Fruit fly (Drosophila melanogaster) whole organism, embryonic: ENCODE data around the gene CG13408.

ENCODE experiments used
- Adf1 ChIP-seq: fragments of 200-800 bp; sonication (Bioruptor generic); IDR thresholded peaks from 2 replicates; pipeline ENCODE4 v1.3.6; 2022; ENCODE audit warnings: missing biosample characterization, missing genetic modification characterization
- Asciz ChIP-seq: fragments of 200-800 bp; sonication (Bioruptor generic); optimal IDR thresholded peaks from 2 replicates; lab custom pipeline; 2017; ENCODE audit warnings: missing biosample characterization, mild to moderate bottlenecking, missing genetic modification characterization, missing genetic modification reagents
- Atf-2 ChIP-seq: fragments of 200-800 bp; sonication (Bioruptor generic); optimal IDR thresholded peaks from 2 replicates; lab custom pipeline; 2016; ENCODE audit warnings: missing biosample characterization, missing genetic modification characterization
- CG10654 ChIP-seq: fragments of 200-800 bp; sonication (Bioruptor generic); optimal IDR thresholded peaks from 2 replicates; lab custom pipeline; 2016; ENCODE audit warnings: missing biosample characterization, missing genetic modification characterization
- CG11093 ChIP-seq: fragments of 200-800 bp; sonication (Bioruptor generic); IDR thresholded peaks from 3 replicates; pipeline ENCODE4 v1.3.6; 2022; ENCODE audit warnings: missing biosample characterization, missing genetic modification characterization
- CG11456 ChIP-seq: fragments of 200-800 bp; sonication (Bioruptor generic); IDR thresholded peaks from 3 replicates; pipeline ENCODE4 v1.3.6; 2022; ENCODE audit warnings: missing biosample characterization, missing genetic modification characterization
- CG14050 ChIP-seq: fragments of 200-800 bp; sonication (Bioruptor generic); IDR thresholded peaks from 3 replicates; pipeline ENCODE4 v1.3.6; 2022; ENCODE audit warnings: missing biosample characterization, missing genetic modification characterization
- CG1602 ChIP-seq: fragments of 200-800 bp; sonication (Bioruptor generic); optimal IDR thresholded peaks from 3 replicates; lab custom pipeline; 2016; ENCODE audit warnings: missing biosample characterization, missing genetic modification characterization
- CG16863 ChIP-seq: fragments of 200-800 bp; sonication (Bioruptor generic); optimal IDR thresholded peaks from 3 replicates; lab custom pipeline; 2016; ENCODE audit warnings: missing biosample characterization, missing genetic modification characterization
- CG17612 ChIP-seq: fragments of 200-800 bp; sonication (Bioruptor generic); IDR thresholded peaks from 2 replicates; pipeline ENCODE4 v1.3.6; 2022; ENCODE audit warnings: missing biosample characterization, missing genetic modification characterization
- CG17802 ChIP-seq: fragments of 200-800 bp; sonication (Bioruptor generic); optimal IDR thresholded peaks from 2 replicates; lab custom pipeline; 2018; ENCODE audit warnings: missing biosample characterization, mild to moderate bottlenecking, missing genetic modification characterization, moderate library complexity
- CG18262 ChIP-seq: fragments of 200-800 bp; optimal IDR thresholded peaks from 3 replicates; lab custom pipeline; 2019; ENCODE audit warnings: missing biosample characterization, mild to moderate bottlenecking, missing genetic modification characterization, moderate library complexity
- CG18619 ChIP-seq: fragments of 200-800 bp; sonication (Bioruptor generic); optimal IDR thresholded peaks from 3 replicates; lab custom pipeline; 2017; ENCODE audit warnings: missing biosample characterization, mild to moderate bottlenecking, missing genetic modification characterization
- CG31388 ChIP-seq: fragments of 200-800 bp; sonication (Bioruptor generic); optimal IDR thresholded peaks from 2 replicates; lab custom pipeline; 2016; ENCODE audit warnings: missing biosample characterization, missing genetic modification characterization
- CG4328 ChIP-seq: fragments of 200-800 bp; sonication (Bioruptor generic); optimal IDR thresholded peaks from 3 replicates; lab custom pipeline; 2017; ENCODE audit warnings: missing biosample characterization, missing genetic modification reagents, missing genetic modification characterization
- CG6689 ChIP-seq: fragments of 200-800 bp; sonication (Bioruptor generic); IDR thresholded peaks from 2 replicates; pipeline ENCODE4 v1.3.6; 2022; ENCODE audit warnings: missing biosample characterization, missing genetic modification characterization
- CG7963 ChIP-seq: fragments of 200-800 bp; sonication (Bioruptor generic); IDR thresholded peaks from 3 replicates; pipeline ENCODE4 v1.3.6; 2022; ENCODE audit warnings: missing biosample characterization, missing genetic modification characterization; ENCODE audit not compliant: partially characterized antibody
- CG7987 ChIP-seq: fragments of 200-800 bp; sonication (Bioruptor generic); optimal IDR thresholded peaks from 2 replicates; lab custom pipeline; 2018; ENCODE audit warnings: missing biosample characterization, mild to moderate bottlenecking, missing genetic modification characterization, moderate library complexity
- CG9215 ChIP-seq: fragments of 200-800 bp; sonication (Bioruptor generic); IDR thresholded peaks from 2 replicates; pipeline ENCODE4 v1.3.6; 2022; ENCODE audit warnings: missing biosample characterization, missing genetic modification characterization
- CG9876 ChIP-seq: fragments of 200-800 bp; sonication (Bioruptor generic); optimal IDR thresholded peaks from 2 replicates; lab custom pipeline; 2016; ENCODE audit warnings: missing biosample characterization, missing genetic modification characterization
- Camta ChIP-seq: fragments of 200-800 bp; sonication (Bioruptor generic); optimal IDR thresholded peaks from 2 replicates; lab custom pipeline; 2016; ENCODE audit warnings: missing biosample characterization, missing genetic modification characterization
- E2f2 ChIP-seq: fragments of 200-800 bp; sonication (Bioruptor generic); IDR thresholded peaks from 2 replicates; pipeline ENCODE4 v1.3.6; 2022; ENCODE audit warnings: missing biosample characterization, missing genetic modification characterization
- Eip74EF ChIP-seq, 2 experiments: fragments of 200-800 bp in 1 of 2; fragments of >200 bp in 1 of 2; sonication (Bioruptor generic) in 1 of 2; optimal IDR thresholded peaks; 2 replicates each; lab custom pipeline; 2017 to 2019; ENCODE audit warnings: missing biosample characterization in 2 of 2, missing genetic modification characterization in 2 of 2, mild to moderate bottlenecking in 1 of 2, moderate library complexity in 1 of 2
- Ets97D ChIP-seq: fragments of 200-800 bp; sonication (Bioruptor generic); optimal IDR thresholded peaks from 3 replicates; lab custom pipeline; 2016; ENCODE audit warnings: missing biosample characterization, missing genetic modification characterization
- Gug ChIP-seq: fragments of 200-800 bp; sonication (Bioruptor generic); IDR thresholded peaks from 4 replicates; pipeline ENCODE4 v1.3.6; 2022; ENCODE audit warnings: missing biosample characterization, missing genetic modification characterization
- HLH4C ChIP-seq: fragments of 200-800 bp; sonication (Bioruptor generic); IDR thresholded peaks from 3 replicates; pipeline ENCODE4 v1.3.6; 2022; ENCODE audit warnings: missing biosample characterization, missing genetic modification characterization; ENCODE audit not compliant: partially characterized antibody
- HLH54F ChIP-seq: fragments of 200-800 bp; sonication (Bioruptor generic); optimal IDR thresholded peaks from 3 replicates; lab custom pipeline; 2016; ENCODE audit warnings: missing biosample characterization, missing genetic modification characterization
- Lhr ChIP-seq: fragments of 200-800 bp; sonication (Bioruptor generic); optimal IDR thresholded peaks from 3 replicates; lab custom pipeline; 2017; ENCODE audit warnings: mild to moderate bottlenecking, missing biosample characterization, missing genetic modification reagents, missing genetic modification characterization
- NFAT ChIP-seq: fragments of 200-800 bp; sonication (Bioruptor generic); IDR thresholded peaks from 2 replicates; pipeline ENCODE4 v1.3.6; 2022; ENCODE audit warnings: missing biosample characterization, missing genetic modification characterization
- Pdp1 ChIP-seq, 2 experiments: fragments of 200-800 bp; sonication (Bioruptor generic); optimal IDR thresholded peaks; 3 replicates each; lab custom pipeline; 2016; ENCODE audit warnings: missing biosample characterization in 2 of 2, missing genetic modification characterization in 2 of 2, mild to moderate bottlenecking in 1 of 2, moderate library complexity in 1 of 2
- Poxn ChIP-seq: fragments of 200-800 bp; sonication (Bioruptor generic); IDR thresholded peaks from 2 replicates; pipeline ENCODE4 v1.3.6; 2022; ENCODE audit warnings: missing biosample characterization, missing genetic modification characterization
- Ravus ChIP-seq: fragments of 200-800 bp; sonication (Bioruptor generic); IDR thresholded peaks from 2 replicates; pipeline ENCODE4 v1.3.6; 2022; ENCODE audit warnings: missing biosample characterization, missing genetic modification characterization
- Sry-δ ChIP-seq: fragments of 200-800 bp; sonication (Bioruptor generic); optimal IDR thresholded peaks from 2 replicates; lab custom pipeline; 2016; ENCODE audit warnings: missing biosample characterization, missing genetic modification characterization
- Stat92E ChIP-seq, 3 experiments: fragments of >200 bp in 2 of 3; fragments of 200-800 bp in 1 of 3; sonication (Bioruptor generic) in 1 of 3; optimal IDR thresholded peaks; 2 replicates each; lab custom pipeline; 2017 to 2019; ENCODE audit warnings: missing biosample characterization in 3 of 3, missing genetic modification characterization in 3 of 3, mild to moderate bottlenecking in 1 of 3, moderate library complexity in 1 of 3
- Xrp1 ChIP-seq: fragments of 200-800 bp; sonication (Bioruptor generic); IDR thresholded peaks from 2 replicates; pipeline ENCODE4 v1.3.6; 2022; ENCODE audit warnings: missing biosample characterization, missing genetic modification characterization
- YL-1 ChIP-seq: fragments of 200-800 bp; sonication (Bioruptor generic); optimal IDR thresholded peaks from 3 replicates; lab custom pipeline; 2017; ENCODE audit warnings: missing biosample characterization, mild to moderate bottlenecking, missing genetic modification characterization
- al ChIP-seq: fragments of 200-800 bp; sonication (Bioruptor generic); IDR thresholded peaks from 2 replicates; pipeline ENCODE4 v1.3.6; 2022; ENCODE audit warnings: missing biosample characterization, missing genetic modification characterization
- aop ChIP-seq: fragments of 200-800 bp; sonication (Bioruptor generic); IDR thresholded peaks from 2 replicates; pipeline ENCODE4 v1.3.6; 2022; ENCODE audit warnings: missing biosample characterization, missing genetic modification characterization
- corto ChIP-seq: fragments of 200-800 bp; sonication (Bioruptor generic); optimal IDR thresholded peaks from 2 replicates; lab custom pipeline; 2016; ENCODE audit warnings: missing biosample characterization, mild to moderate bottlenecking, missing genetic modification characterization, moderate library complexity
- fd96Cb ChIP-seq: fragments of 200-800 bp; sonication (Bioruptor generic); optimal IDR thresholded peaks from 2 replicates; lab custom pipeline; 2018; ENCODE audit warnings: missing biosample characterization, mild to moderate bottlenecking, missing genetic modification characterization, moderate library complexity
- gsb-n ChIP-seq: fragments of 200-800 bp; sonication (Bioruptor generic); optimal IDR thresholded peaks from 3 replicates; lab custom pipeline; 2018; ENCODE audit warnings: missing biosample characterization, mild to moderate bottlenecking, missing genetic modification characterization
- hkb ChIP-seq, 2 experiments: fragments of 200-800 bp in 1 of 2; fragments of >200 bp in 1 of 2; sonication (Bioruptor generic) in 1 of 2; IDR thresholded peaks in 1 of 2; optimal IDR thresholded peaks in 1 of 2; 2 replicates each; pipeline versions ENCODE4 v1.3.6 to Lab custom; 2017 to 2022; ENCODE audit warnings: missing biosample characterization in 1 of 2, missing genetic modification characterization in 1 of 2
- klu ChIP-seq: fragments of 200-800 bp; sonication (Bioruptor generic); IDR thresholded peaks from 2 replicates; pipeline ENCODE4 v1.3.6; 2022; ENCODE audit warnings: missing biosample characterization, missing genetic modification characterization
- kni ChIP-seq: fragments of 200-800 bp; sonication (Bioruptor generic); optimal IDR thresholded peaks from 3 replicates; lab custom pipeline; 2017; ENCODE audit warnings: mild to moderate bottlenecking, missing biosample characterization, missing genetic modification reagents, missing genetic modification characterization
- maf-S ChIP-seq: fragments of 200-800 bp; sonication (Bioruptor generic); optimal IDR thresholded peaks from 2 replicates; lab custom pipeline; 2016; ENCODE audit warnings: missing biosample characterization, missing genetic modification characterization
- mam ChIP-seq: fragments of 200-800 bp; sonication (Bioruptor generic); optimal IDR thresholded peaks from 3 replicates; lab custom pipeline; 2016; ENCODE audit warnings: missing biosample characterization, missing genetic modification characterization
- onecut ChIP-seq: fragments of 200-800 bp; sonication (Bioruptor generic); IDR thresholded peaks from 2 replicates; pipeline ENCODE4 v1.3.6; 2022; ENCODE audit warnings: missing biosample characterization, missing genetic modification characterization
- schlank ChIP-seq: fragments of 200-800 bp; sonication (Bioruptor generic); optimal IDR thresholded peaks from 2 replicates; lab custom pipeline; 2018; ENCODE audit warnings: missing biosample characterization, mild to moderate bottlenecking, missing genetic modification characterization
- shn ChIP-seq: fragments of 200-800 bp; sonication (Bioruptor generic); optimal IDR thresholded peaks from 3 replicates; lab custom pipeline; 2016; ENCODE audit warnings: missing biosample characterization, missing genetic modification characterization
- sug ChIP-seq: fragments of 200-800 bp; optimal IDR thresholded peaks from 2 replicates; lab custom pipeline; 2019; ENCODE audit warnings: missing biosample characterization, mild to moderate bottlenecking, missing genetic modification characterization, moderate library complexity

CG13408 gene

dm6 chr3R:22034160-22034742 lies 45.9 kb upstream of the CG13408 start, which contains the start of the genes CG45099, CG6015, pit and Fadd (continued):
- TF ChIP-seq al (GFP tag; lab: Robert Waterston, UW) (no peak), CG11093 (GFP tag; lab: Robert Waterston, UW) (no peak), hkb (optimal IDR thresholded peaks at IDR 0.05; lab: Kevin White, UChicago) (no peak), hkb (GFP tag; IDR thresholded peaks at IDR 0.05; lab: Robert Waterston, UW) (no peak), HLH4C (GFP tag; lab: Robert Waterston, UW) (peak; percentile 74), Ets97D (peak; percentile 63), CG9876 (GFP tag; lab: Kevin White, UChicago) (no peak), CG6689 (GFP tag; lab: Robert Waterston, UW) (peak; percentile 54), Asciz (GFP tag; lab: Kevin White, UChicago) (no peak), Stat92E (GFP tag; optimal IDR thresholded peaks at IDR 0.05; lab: Kevin White, UChicago) (peak in 1 of 3 experiments; percentile 52), NFAT (0 out of 2 replicates have a peak, but pooled peaks have one; percentile 11), mam (GFP tag; lab: Kevin White, UChicago) (no peak), Xrp1 (GFP tag; lab: Robert Waterston, UW) (no peak), CG9215 (GFP tag; lab: Robert Waterston, UW) (no peak), CG18619 (GFP tag; lab: Kevin White, UChicago) (no peak), Atf-2 (GFP tag; lab: Kevin White, UChicago) (no peak), klu (GFP tag; lab: Robert Waterston, UW) (no peak), gsb-n (tag; lab: Kevin White, UChicago) (no peak), Camta (no peak), CG4328 (GFP tag; lab: Kevin White, UChicago) (no peak), Sry-δ (GFP tag; lab: Kevin White, UChicago) (peak; percentile 82), CG17802 (no peak), sug (tag; lab: Kevin White, UChicago) (no peak), HLH54F (GFP tag; lab: Kevin White, UChicago) (no peak), E2f2 (peak; percentile 41; the same call in 1 of the 2 replicates), Lhr (no peak), CG14050 (GFP tag; lab: Robert Waterston, UW) (no peak), kni (GFP tag; lab: Kevin White, UChicago) (no peak), CG1602 (no peak), YL-1 (GFP tag; lab: Kevin White, UChicago) (no peak), Gug (no peak), CG7987 (GFP tag; lab: Kevin White, UChicago) (no peak), corto (no peak), Eip74EF (GFP tag; optimal IDR thresholded peaks at IDR 0.05; lab: Kevin White, UChicago) (no peak), CG11456 (no peak), maf-S (GFP tag; lab: Kevin White, UChicago) (no peak), CG31388 (GFP tag; lab: Kevin White, UChicago) (no peak), Poxn (GFP tag; lab: Robert Waterston, UW) (no peak), CG16863 (GFP tag; lab: Kevin White, UChicago) (no peak), shn (GFP tag; lab: Kevin White, UChicago) (no peak), Adf1 (GFP tag; lab: Robert Waterston, UW) (no peak), Pdp1 (GFP tag; optimal IDR thresholded peaks at IDR 0.05; lab: Kevin White, UChicago) (peak in 1 of 2 experiments; percentile 66), Ravus (GFP tag; lab: Robert Waterston, UW) (no peak), CG10654 (GFP tag; lab: Kevin White, UChicago) (no peak), CG17612 (no peak), CG18262 (no peak), aop (GFP tag; lab: Robert Waterston, UW) (no peak), schlank (no peak), CG7963 (GFP tag; lab: Robert Waterston, UW) (no peak), fd96Cb (tag; lab: Kevin White, UChicago) (no peak), onecut (no peak)
